Fruit fly (Drosophila melanogaster) whole organism, adult: ENCODE results near the gene TwdlF.

Experiments
- CG11617 ChIP-seq: fragments of 200-800 bp; sonication (Bioruptor generic); optimal IDR thresholded peaks from 2 replicates; lab custom pipeline; 2017; ENCODE audit warnings: mild to moderate bottlenecking, missing biosample characterization, missing genetic modification reagents, missing genetic modification characterization
- CG7045 ChIP-seq: fragments of 200-800 bp; sonication (Bioruptor generic); optimal IDR thresholded peaks from 2 replicates; lab custom pipeline; 2017; ENCODE audit warnings: missing biosample characterization, mild to moderate bottlenecking, missing genetic modification characterization
- Crg-1 ChIP-seq: fragments of 200-800 bp; sonication (Bioruptor generic); optimal IDR thresholded peaks from 2 replicates; lab custom pipeline; 2016; ENCODE audit warnings: missing biosample characterization, missing genetic modification characterization
- cnc ChIP-seq, 2 experiments: fragments of >200 bp; optimal IDR thresholded peaks; 2 replicates each; lab custom pipeline; 2017
- kay ChIP-seq: fragments of 200-800 bp; sonication (Bioruptor generic); peaks from one replicate; lab custom pipeline; 2016; ENCODE audit warnings: missing biosample characterization, missing genetic modification characterization, borderline replicate concordance
- pad ChIP-seq: fragments of 200-800 bp; sonication (Bioruptor generic); optimal IDR thresholded peaks from 3 replicates; lab custom pipeline; 2017; ENCODE audit warnings: missing biosample characterization, missing genetic modification characterization, mild to moderate bottlenecking, moderate library complexity, missing genetic modification reagents

DNA sequence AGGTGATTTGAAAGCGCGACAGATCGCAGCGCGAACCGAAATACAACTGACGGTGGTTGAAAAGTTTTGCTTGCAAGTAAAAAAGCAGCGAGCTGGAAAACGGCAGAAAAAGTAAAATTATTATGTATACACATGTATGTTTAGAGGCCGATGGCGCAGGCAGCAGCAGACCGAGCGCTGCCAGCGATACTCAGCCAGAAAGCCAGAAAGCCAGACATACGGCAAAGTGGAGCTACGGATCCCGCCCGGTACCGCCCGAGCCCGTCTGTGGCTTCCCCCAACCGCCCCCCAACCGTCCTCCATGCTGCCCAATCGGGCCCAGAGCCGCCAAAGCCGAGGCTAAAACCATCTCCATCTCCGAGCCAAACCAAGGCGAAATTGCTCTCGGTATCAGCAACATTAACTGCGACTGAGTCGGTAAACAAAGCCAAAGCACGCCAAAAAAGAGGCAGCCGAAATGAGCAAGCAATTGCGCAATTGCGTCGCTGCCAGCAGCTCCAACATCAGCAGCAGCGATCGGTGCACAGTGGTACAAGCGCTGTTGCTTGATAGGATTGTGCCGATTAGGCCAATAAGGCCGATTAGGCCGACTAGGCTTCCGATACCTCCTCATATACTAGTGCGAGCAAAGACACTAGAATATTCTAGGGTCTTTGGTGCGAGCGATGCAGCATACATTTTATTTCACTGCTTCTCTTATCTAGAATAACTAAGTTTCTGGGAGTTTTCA is 31.4 kb upstream of the TwdlF start, which contains the start of gene CG14636:
- TF ChIP-seq cnc (optimal IDR thresholded peaks at IDR 0.05; lab: Kevin White, UChicago) (no peak), CG7045 (GFP tag; lab: Kevin White, UChicago) (no peak), Crg-1 (GFP tag; lab: Kevin White, UChicago) (no peak), kay (GFP tag; lab: Kevin White, UChicago) (no peak), CG11617 (GFP tag; lab: Kevin White, UChicago) (no peak), pad (GFP tag; lab: Kevin White, UChicago) (no peak)
